Fruit fly (Drosophila melanogaster) whole organism, prepupa: ENCODE measurements around the gene ro.

Experiments
- CG3032 ChIP-seq: fragments of 200-800 bp; optimal IDR thresholded peaks from 2 replicates; lab custom pipeline; 2019; ENCODE audit warnings: missing biosample characterization, mild to moderate bottlenecking, missing genetic modification characterization, moderate library complexity
- CG6163 ChIP-seq: fragments of 200-800 bp; sonication (Bioruptor generic); IDR thresholded peaks from 3 replicates; pipeline ENCODE4 v1.3.6; 2022; ENCODE audit warnings: missing biosample characterization, missing genetic modification characterization
- Gug ChIP-seq: fragments of 200-800 bp; sonication (Bioruptor generic); IDR thresholded peaks from 2 replicates; pipeline ENCODE4 v1.3.6; 2022; ENCODE audit warnings: missing biosample characterization, missing genetic modification characterization
- esn ChIP-seq: fragments of 200-800 bp; sonication (Bioruptor generic); optimal IDR thresholded peaks from 2 replicates; lab custom pipeline; 2016; ENCODE audit warnings: missing biosample characterization, mild to moderate bottlenecking, missing genetic modification characterization, moderate library complexity
- topi ChIP-seq: fragments of 200-800 bp; sonication (Bioruptor generic); optimal IDR thresholded peaks from 3 replicates; lab custom pipeline; 2016; ENCODE audit warnings: missing biosample characterization, missing genetic modification characterization

- no peak for TF ChIP-seq Gug (GFP tag; lab: Robert Waterston, UW)
- peak; percentile 44 for TF ChIP-seq esn (GFP tag; lab: Kevin White, UChicago)
- TF ChIP-seq CG3032 (tag; lab: Kevin White, UChicago), result no peak
- TF ChIP-seq CG6163 (GFP tag; lab: Robert Waterston, UW), result no peak
- TF ChIP-seq topi (GFP tag; lab: Kevin White, UChicago), result peak; percentile 39
These were observed 1.5 kb upstream of the ro start for dm6 chr3R:26882230-26883014.
